Worm (Caenorhabditis elegans) whole organism, mixed stage, embryonic: ENCODE results near the gene cpg-18.
A peak's percentile ranks its signal among the peaks of the same experiment; 100 is the strongest.

Source experiments
- M03D4.4 ChIP-seq: sonication (generic microtip); optimal IDR thresholded peaks from 2 replicates; lab custom pipeline; 2017; ENCODE audit warnings: mild to moderate bottlenecking, missing genetic modification characterization, missing compliant biosample characterization
- bed-3 ChIP-seq: fragments of 200-800 bp; sonication (Bioruptor generic); optimal IDR thresholded peaks from 3 replicates; lab custom pipeline; 2018; ENCODE audit warnings: mild to moderate bottlenecking, missing genetic modification characterization, moderate library complexity, missing compliant biosample characterization
- blmp-1 ChIP-seq: fragments of 150-350 bp; optimal IDR thresholded peaks from 2 replicates; lab custom pipeline; 2014; ENCODE audit warnings: missing biosample characterization, missing genetic modification characterization
- ceh-43 ChIP-seq: fragments of 200-800 bp; sonication (Bioruptor generic); optimal IDR thresholded peaks from 2 replicates; lab custom pipeline; 2018; ENCODE audit warnings: mild to moderate bottlenecking, missing genetic modification characterization, moderate library complexity, missing compliant biosample characterization
- ceh-83 ChIP-seq: fragments of 200-800 bp; sonication (Bioruptor generic); optimal IDR thresholded peaks from 2 replicates; lab custom pipeline; 2018; ENCODE audit warnings: mild to moderate bottlenecking, missing genetic modification characterization, missing compliant biosample characterization
- cnd-1 ChIP-seq: fragments of 200-800 bp; sonication (Bioruptor generic); optimal IDR thresholded peaks from 2 replicates; lab custom pipeline; 2018; ENCODE audit warnings: mild to moderate bottlenecking, missing genetic modification characterization, missing compliant biosample characterization
- drap-1 ChIP-seq: fragments of 200-800 bp; sonication (Bioruptor generic); optimal IDR thresholded peaks from 3 replicates; lab custom pipeline; 2018; ENCODE audit warnings: mild to moderate bottlenecking, missing genetic modification characterization, missing compliant biosample characterization
- elt-1 ChIP-seq: sonication (generic microtip); optimal IDR thresholded peaks from 2 replicates; lab custom pipeline; 2017; ENCODE audit warnings: missing genetic modification characterization, mild to moderate bottlenecking, missing compliant biosample characterization, antibody characterized with exemption, moderate library complexity, borderline replicate concordance; ENCODE audit not compliant: insufficient read depth
- flh-1 ChIP-seq: fragments of 200-800 bp; sonication (Bioruptor generic); optimal IDR thresholded peaks from 2 replicates; lab custom pipeline; 2018; ENCODE audit warnings: mild to moderate bottlenecking, missing genetic modification characterization, moderate library complexity, missing compliant biosample characterization
- lin-32 ChIP-seq: fragments of 200-800 bp; sonication (Bioruptor generic); optimal IDR thresholded peaks from 2 replicates; lab custom pipeline; 2018; ENCODE audit warnings: mild to moderate bottlenecking, missing genetic modification characterization, missing compliant biosample characterization
- mep-1 ChIP-seq: fragments of 150-350 bp; optimal IDR thresholded peaks from 2 replicates; lab custom pipeline; 2017; ENCODE audit warnings: missing biosample characterization, missing genetic modification reagents, missing genetic modification characterization, inconsistent platforms
- mls-2 ChIP-seq: sonication (generic microtip); optimal IDR thresholded peaks from 2 replicates; lab custom pipeline; 2016; ENCODE audit warnings: mild to moderate bottlenecking, missing genetic modification characterization, moderate library complexity, missing compliant biosample characterization
- nhr-76 ChIP-seq: sonication (generic microtip); optimal IDR thresholded peaks from 2 replicates; lab custom pipeline; 2017; ENCODE audit warnings: missing biosample characterization, missing genetic modification characterization
- sem-2 ChIP-seq: fragments of 200-800 bp; sonication (Bioruptor generic); optimal IDR thresholded peaks from 2 replicates; lab custom pipeline; 2018; ENCODE audit warnings: mild to moderate bottlenecking, missing genetic modification characterization, missing compliant biosample characterization
- snpc-4 ChIP-seq: fragments of 150-350 bp; optimal IDR thresholded peaks from 2 replicates; lab custom pipeline; 2014; ENCODE audit warnings: missing biosample characterization, missing genetic modification characterization
- sptf-1 ChIP-seq: sonication (generic microtip); optimal IDR thresholded peaks from 2 replicates; lab custom pipeline; 2017; ENCODE audit warnings: mild to moderate bottlenecking, missing genetic modification characterization, moderate library complexity, missing compliant biosample characterization
- tbx-8 ChIP-seq: fragments of 200-800 bp; sonication (Bioruptor generic); optimal IDR thresholded peaks from 2 replicates; lab custom pipeline; 2018; ENCODE audit warnings: mild to moderate bottlenecking, missing genetic modification characterization, moderate library complexity, missing compliant biosample characterization

Gene cpg-18

ce11 chrIV:5779537-5779936, 44.7 kb downstream of the cpg-18 start:
- TF ChIP-seq drap-1 (GFP tag; lab: Kevin White, UChicago) (no peak), flh-1 (GFP tag; lab: Kevin White, UChicago) (no peak), lin-32 (GFP tag; lab: Kevin White, UChicago) (no peak), bed-3 (GFP tag; lab: Kevin White, UChicago) (no peak), snpc-4 (tag; lab: Kevin White, UChicago) (no peak), ceh-43 (GFP tag; lab: Kevin White, UChicago) (no peak)

ce11 chrIV:5780234-5780788, 45.5 kb downstream of the cpg-18 start:
- no peak for TF ChIP-seq tbx-8 (GFP tag; lab: Kevin White, UChicago)
- peak; percentile 38 for TF ChIP-seq elt-1 (tag; lab: Kevin White, UChicago)
- TF ChIP-seq lin-32 (GFP tag; lab: Kevin White, UChicago): no peak

ce11 chrIV:5783675-5784074, 48.9 kb downstream of the cpg-18 start:
- TF ChIP-seq lin-32 (GFP tag; lab: Kevin White, UChicago) (no peak), mep-1 (no peak), blmp-1 (no peak), cnd-1 (tag; lab: Kevin White, UChicago) (no peak), flh-1 (GFP tag; lab: Kevin White, UChicago) (no peak), sem-2 (GFP tag; lab: Kevin White, UChicago) (no peak), bed-3 (GFP tag; lab: Kevin White, UChicago) (no peak), mls-2 (tag; lab: Kevin White, UChicago) (no peak), ceh-43 (GFP tag; lab: Kevin White, UChicago) (no peak), nhr-76 (no peak), sptf-1 (tag; lab: Kevin White, UChicago) (no peak), M03D4.4 (tag; lab: Kevin White, UChicago) (no peak), ceh-83 (GFP tag; lab: Kevin White, UChicago) (no peak)
- TF ChIP-seq, all 35 proteins: peak for 0
